Fruit fly (Drosophila melanogaster) whole organism, embryonic: ENCODE measurements around the gene Eip63F-1.
A peak's percentile ranks its signal among the peaks of the same experiment; 100 is the strongest.

ENCODE experiments used
- Ada2b ChIP-seq: fragments of 200-800 bp; sonication (Bioruptor generic); IDR thresholded peaks from 2 replicates; pipeline ENCODE4 v1.3.6; 2022; ENCODE audit warnings: missing biosample characterization, missing genetic modification characterization
- Asciz ChIP-seq: fragments of 200-800 bp; sonication (Bioruptor generic); optimal IDR thresholded peaks from 2 replicates; lab custom pipeline; 2017; ENCODE audit warnings: missing biosample characterization, mild to moderate bottlenecking, missing genetic modification characterization, missing genetic modification reagents
- Atf3 ChIP-seq: fragments of 200-800 bp; sonication (Bioruptor generic); optimal IDR thresholded peaks from 3 replicates; lab custom pipeline; 2016; ENCODE audit warnings: missing biosample characterization, missing genetic modification characterization
- B-H2 ChIP-seq: fragments of 200-800 bp; sonication (Bioruptor generic); optimal IDR thresholded peaks from 2 replicates; lab custom pipeline; 2018; ENCODE audit warnings: missing biosample characterization, mild to moderate bottlenecking, missing genetic modification characterization
- CG10959 ChIP-seq: fragments of 200-800 bp; sonication (Bioruptor generic); IDR thresholded peaks from 2 replicates; pipeline ENCODE4 v1.3.6; 2022; ENCODE audit warnings: missing biosample characterization, missing genetic modification characterization
- CG11085 ChIP-seq: fragments of 200-800 bp; sonication (Bioruptor generic); IDR thresholded peaks from 2 replicates; pipeline ENCODE4 v1.3.6; 2022; ENCODE audit warnings: missing biosample characterization, missing genetic modification characterization
- CG11093 ChIP-seq: fragments of 200-800 bp; sonication (Bioruptor generic); IDR thresholded peaks from 3 replicates; pipeline ENCODE4 v1.3.6; 2022; ENCODE audit warnings: missing biosample characterization, missing genetic modification characterization
- CG12659 ChIP-seq: fragments of 200-800 bp; sonication (Bioruptor generic); optimal IDR thresholded peaks from 3 replicates; lab custom pipeline; 2017; ENCODE audit warnings: mild to moderate bottlenecking, missing biosample characterization, missing genetic modification reagents, missing genetic modification characterization
- CG13296 ChIP-seq: fragments of 200-800 bp; sonication (Bioruptor generic); optimal IDR thresholded peaks from 3 replicates; lab custom pipeline; 2018; ENCODE audit warnings: missing biosample characterization, mild to moderate bottlenecking, missing genetic modification characterization
- CG13624 ChIP-seq: fragments of 200-800 bp; sonication (Bioruptor generic); optimal IDR thresholded peaks from 2 replicates; lab custom pipeline; 2016; ENCODE audit warnings: missing biosample characterization, missing genetic modification characterization
- CG13894 ChIP-seq: fragments of 200-800 bp; sonication (Bioruptor generic); optimal IDR thresholded peaks from 3 replicates; lab custom pipeline; 2018; ENCODE audit warnings: missing biosample characterization, mild to moderate bottlenecking, missing genetic modification characterization, moderate library complexity
- CG14050 ChIP-seq: fragments of 200-800 bp; sonication (Bioruptor generic); IDR thresholded peaks from 3 replicates; pipeline ENCODE4 v1.3.6; 2022; ENCODE audit warnings: missing biosample characterization, missing genetic modification characterization
- CG15269 ChIP-seq: fragments of 200-800 bp; sonication (Bioruptor generic); optimal IDR thresholded peaks from 2 replicates; lab custom pipeline; 2018; ENCODE audit warnings: missing biosample characterization, mild to moderate bottlenecking, missing genetic modification characterization, moderate library complexity
- CG17912 ChIP-seq: fragments of 200-800 bp; sonication (Bioruptor generic); optimal IDR thresholded peaks from 2 replicates; lab custom pipeline; 2018; ENCODE audit warnings: missing biosample characterization, mild to moderate bottlenecking, missing genetic modification characterization
- CG1832 ChIP-seq: fragments of 200-800 bp; sonication (Bioruptor generic); optimal IDR thresholded peaks from 2 replicates; lab custom pipeline; 2017; ENCODE audit warnings: missing biosample characterization, mild to moderate bottlenecking, missing genetic modification characterization, inconsistent platforms
- CG18599 ChIP-seq: fragments of 200-800 bp; sonication (Bioruptor generic); optimal IDR thresholded peaks from 3 replicates; lab custom pipeline; 2017; ENCODE audit warnings: missing biosample characterization, missing genetic modification characterization, mild to moderate bottlenecking, moderate library complexity, missing genetic modification reagents
- CG2199 ChIP-seq: fragments of 200-800 bp; sonication (Bioruptor generic); IDR thresholded peaks from 3 replicates; pipeline ENCODE4 v1.3.6; 2022; ENCODE audit warnings: missing biosample characterization, missing genetic modification characterization
- CG2889 ChIP-seq: fragments of 200-800 bp; sonication (Bioruptor generic); IDR thresholded peaks from 3 replicates; pipeline ENCODE4 v1.3.6; 2022; ENCODE audit warnings: missing biosample characterization, missing genetic modification characterization
- CG31224 ChIP-seq: fragments of 200-800 bp; sonication (Bioruptor generic); IDR thresholded peaks from 2 replicates; pipeline ENCODE4 v1.3.6; 2022; ENCODE audit warnings: missing biosample characterization, missing genetic modification characterization
- CG3995 ChIP-seq: fragments of 200-800 bp; sonication (Bioruptor generic); optimal IDR thresholded peaks from 3 replicates; lab custom pipeline; 2016; ENCODE audit warnings: missing biosample characterization, missing genetic modification characterization
- CG42726 ChIP-seq: fragments of 200-800 bp; sonication (Bioruptor generic); IDR thresholded peaks from 2 replicates; pipeline ENCODE4 v1.3.6; 2022; ENCODE audit warnings: missing biosample characterization, missing genetic modification characterization; ENCODE audit not compliant: partially characterized antibody
- CG4282 ChIP-seq: fragments of 200-800 bp; sonication (Bioruptor generic); optimal IDR thresholded peaks from 2 replicates; lab custom pipeline; 2016; ENCODE audit warnings: missing biosample characterization, missing genetic modification characterization
- CG4617 ChIP-seq: fragments of 200-800 bp; sonication (Bioruptor generic); optimal IDR thresholded peaks from 3 replicates; lab custom pipeline; 2016; ENCODE audit warnings: missing biosample characterization, missing genetic modification characterization, borderline replicate concordance
- CG5245 ChIP-seq: fragments of 200-800 bp; sonication (Bioruptor generic); optimal IDR thresholded peaks from 3 replicates; lab custom pipeline; 2016; ENCODE audit warnings: missing biosample characterization, missing genetic modification characterization
- CG6254 ChIP-seq: fragments of 200-800 bp; sonication (Bioruptor generic); optimal IDR thresholded peaks from 3 replicates; lab custom pipeline; 2017; ENCODE audit warnings: mild to moderate bottlenecking, missing biosample characterization, missing genetic modification reagents, missing genetic modification characterization
- CG6272 ChIP-seq: fragments of 200-800 bp; sonication (Bioruptor generic); IDR thresholded peaks from 2 replicates; pipeline ENCODE4 v1.3.6; 2022; ENCODE audit warnings: missing biosample characterization, missing genetic modification characterization
- CG6765 ChIP-seq: fragments of 200-800 bp; sonication (Bioruptor generic); optimal IDR thresholded peaks from 3 replicates; lab custom pipeline; 2017; ENCODE audit warnings: missing biosample characterization, mild to moderate bottlenecking, missing genetic modification characterization
- CG8359 ChIP-seq: fragments of 200-800 bp; sonication (Bioruptor generic); optimal IDR thresholded peaks from 2 replicates; lab custom pipeline; 2017; ENCODE audit warnings: missing biosample characterization, mild to moderate bottlenecking, missing genetic modification characterization, borderline replicate concordance
- CG9215 ChIP-seq: fragments of 200-800 bp; sonication (Bioruptor generic); IDR thresholded peaks from 2 replicates; pipeline ENCODE4 v1.3.6; 2022; ENCODE audit warnings: missing biosample characterization, missing genetic modification characterization
- Dip3 ChIP-seq: fragments of 200-800 bp; sonication (Bioruptor generic); optimal IDR thresholded peaks from 3 replicates; lab custom pipeline; 2016; ENCODE audit warnings: missing biosample characterization, missing genetic modification characterization
- Doc2 ChIP-seq: fragments of 200-800 bp; sonication (Bioruptor generic); IDR thresholded peaks from 2 replicates; pipeline ENCODE4 v1.3.6; 2022; ENCODE audit warnings: missing biosample characterization, missing genetic modification characterization
- Ets65A ChIP-seq: fragments of 200-800 bp; sonication (Bioruptor generic); peaks from one replicate; lab custom pipeline; 2016; ENCODE audit warnings: missing biosample characterization, missing genetic modification characterization
- Fer2 ChIP-seq: fragments of 200-800 bp; sonication (Bioruptor generic); optimal IDR thresholded peaks from 2 replicates; lab custom pipeline; 2018; ENCODE audit warnings: missing biosample characterization, mild to moderate bottlenecking, missing genetic modification characterization, moderate library complexity
- Hmr ChIP-seq: fragments of 200-800 bp; sonication (Bioruptor generic); optimal IDR thresholded peaks from 3 replicates; lab custom pipeline; 2017; ENCODE audit warnings: mild to moderate bottlenecking, missing biosample characterization, missing genetic modification reagents, missing genetic modification characterization
- Meics ChIP-seq: fragments of 200-800 bp; sonication (Bioruptor generic); optimal IDR thresholded peaks from 2 replicates; lab custom pipeline; 2017; ENCODE audit warnings: missing biosample characterization, mild to moderate bottlenecking, missing genetic modification characterization
- Mes4 ChIP-seq: fragments of 200-800 bp; sonication (Bioruptor generic); optimal IDR thresholded peaks from 2 replicates; lab custom pipeline; 2016; ENCODE audit warnings: missing biosample characterization, missing genetic modification characterization
- Sry-β ChIP-seq: fragments of 200-800 bp; sonication (Bioruptor generic); optimal IDR thresholded peaks from 2 replicates; lab custom pipeline; 2018; ENCODE audit warnings: missing biosample characterization, mild to moderate bottlenecking, missing genetic modification characterization, moderate library complexity
- caup ChIP-seq: fragments of 200-800 bp; sonication (Bioruptor generic); optimal IDR thresholded peaks from 3 replicates; lab custom pipeline; 2017; ENCODE audit warnings: missing biosample characterization, mild to moderate bottlenecking, missing genetic modification characterization, moderate library complexity; ENCODE audit not compliant: severe bottlenecking
- chinmo ChIP-seq: fragments of 200-800 bp; sonication (Bioruptor generic); IDR thresholded peaks from 4 replicates; pipeline ENCODE4 v1.3.6; 2022; ENCODE audit warnings: missing biosample characterization, missing genetic modification characterization; ENCODE audit not compliant: partially characterized antibody
- esg ChIP-seq: fragments of 200-800 bp; sonication (Bioruptor generic); conservative IDR thresholded peaks from 2 replicates; pipeline ENCODE4 v1.3.6; 2022; ENCODE audit warnings: missing biosample characterization, missing genetic modification characterization
- fu2 ChIP-seq: fragments of 200-800 bp; sonication (Bioruptor generic); optimal IDR thresholded peaks from 2 replicates; lab custom pipeline; 2016; ENCODE audit warnings: missing biosample characterization, missing genetic modification characterization
- lab ChIP-seq: fragments of 200-800 bp; sonication (Bioruptor generic); optimal IDR thresholded peaks from 3 replicates; lab custom pipeline; 2017; ENCODE audit warnings: missing biosample characterization, missing genetic modification characterization, mild to moderate bottlenecking, moderate library complexity, missing genetic modification reagents
- nau ChIP-seq: fragments of 200-800 bp; sonication (Bioruptor generic); optimal IDR thresholded peaks from 3 replicates; lab custom pipeline; 2017; ENCODE audit warnings: missing biosample characterization, mild to moderate bottlenecking, missing genetic modification characterization, missing genetic modification reagents
- nom ChIP-seq: fragments of 200-800 bp; sonication (Bioruptor generic); optimal IDR thresholded peaks from 2 replicates; lab custom pipeline; 2017; ENCODE audit warnings: missing biosample characterization, missing genetic modification characterization, mild to moderate bottlenecking, moderate library complexity, missing genetic modification reagents
- odd ChIP-seq: fragments of 200-800 bp; sonication (Bioruptor generic); optimal IDR thresholded peaks from 2 replicates; lab custom pipeline; 2017; ENCODE audit warnings: missing biosample characterization, mild to moderate bottlenecking, missing genetic modification characterization
- p53 ChIP-seq: fragments of 200-800 bp; sonication (Bioruptor generic); optimal IDR thresholded peaks from 2 replicates; lab custom pipeline; 2016; ENCODE audit warnings: missing biosample characterization, missing genetic modification characterization
- pfk ChIP-seq: fragments of 200-800 bp; sonication (Bioruptor generic); optimal IDR thresholded peaks from 2 replicates; lab custom pipeline; 2018; ENCODE audit warnings: missing biosample characterization, mild to moderate bottlenecking, missing genetic modification characterization, moderate library complexity
- pita ChIP-seq: fragments of 200-800 bp; sonication (Bioruptor generic); optimal IDR thresholded peaks from 2 replicates; lab custom pipeline; 2017; ENCODE audit warnings: missing biosample characterization, mild to moderate bottlenecking, missing genetic modification characterization
- vfl ChIP-seq: fragments of 200-800 bp; sonication (Bioruptor generic); optimal IDR thresholded peaks from 2 replicates; lab custom pipeline; 2016; ENCODE audit warnings: missing biosample characterization, missing genetic modification characterization

The Eip63F-1 gene

dm6 chr3L:3942241-3943028 is 7.0 kb upstream of the Eip63F-1 start, which contains the start of the genes CG10863 and CG14982 (continued):
- TF ChIP-seq pita, result no peak
- TF ChIP-seq CG11093 (GFP tag; lab: Robert Waterston, UW), result no peak
- TF ChIP-seq nau (GFP tag; lab: Kevin White, UChicago), result no peak
- peak; percentile 85 for TF ChIP-seq pfk
- TF ChIP-seq vfl, result no peak
- TF ChIP-seq CG4617 (GFP tag; lab: Kevin White, UChicago), result no peak
- TF ChIP-seq Hmr (GFP tag; lab: Kevin White, UChicago), result peak; percentile 5
- peak; percentile 7 for TF ChIP-seq CG13296 (GFP tag; lab: Kevin White, UChicago)
- no peak for TF ChIP-seq CG9215 (GFP tag; lab: Robert Waterston, UW)
- TF ChIP-seq esg, result no peak
- peak; percentile 52 for TF ChIP-seq Ets65A (GFP tag; lab: Kevin White, UChicago)
- TF ChIP-seq B-H2 (GFP tag; lab: Kevin White, UChicago), result peak; percentile 35
- TF ChIP-seq Ada2b (GFP tag; lab: Robert Waterston, UW), result no peak
- TF ChIP-seq Mes4 (GFP tag; lab: Kevin White, UChicago), result no peak
- TF ChIP-seq CG18599 (GFP tag; lab: Kevin White, UChicago), result peak; percentile 51
- TF ChIP-seq CG5245, result no peak
- no peak for TF ChIP-seq CG11085 (GFP tag; lab: Robert Waterston, UW)
- TF ChIP-seq CG8359, result no peak
- TF ChIP-seq Sry-β (GFP tag; lab: Kevin White, UChicago), result no peak
- no peak for TF ChIP-seq Fer2 (tag; lab: Kevin White, UChicago)
- TF ChIP-seq Meics, result no peak
- TF ChIP-seq CG10959 (GFP tag; lab: Robert Waterston, UW), result no peak
- no peak for TF ChIP-seq p53 (GFP tag; lab: Kevin White, UChicago)
- no peak for TF ChIP-seq CG3995
- TF ChIP-seq Asciz, result no peak
- TF ChIP-seq CG6765 (GFP tag; lab: Kevin White, UChicago), result no peak
- TF ChIP-seq caup (GFP tag; lab: Kevin White, UChicago), result peak; percentile 9
- no peak for TF ChIP-seq nom
- peak; percentile 3 for TF ChIP-seq CG12659
- no peak for TF ChIP-seq Atf3 (GFP tag; lab: Kevin White, UChicago)
- no peak for TF ChIP-seq CG4282
- peak; percentile 50; the same call in 1 of the 4 replicates for TF ChIP-seq chinmo (GFP tag; lab: Robert Waterston, UW)
- no peak for TF ChIP-seq CG13624 (GFP tag; lab: Kevin White, UChicago)
- no peak for TF ChIP-seq Dip3 (GFP tag; lab: Kevin White, UChicago)
- no peak for TF ChIP-seq Doc2 (GFP tag; lab: Robert Waterston, UW)
- no peak for TF ChIP-seq CG6254 (GFP tag; lab: Kevin White, UChicago)
- TF ChIP-seq CG31224 (GFP tag; lab: Robert Waterston, UW), result no peak
- TF ChIP-seq CG1832 (GFP tag; lab: Kevin White, UChicago), result no peak
- TF ChIP-seq CG13894 (tag; lab: Kevin White, UChicago), result peak; percentile 0
- peak; percentile 28 for TF ChIP-seq CG15269 (tag; lab: Kevin White, UChicago)
- TF ChIP-seq odd (GFP tag; lab: Kevin White, UChicago), result no peak
- no peak for TF ChIP-seq CG2889 (GFP tag; lab: Robert Waterston, UW)
- TF ChIP-seq CG42726, result no peak
- TF ChIP-seq fu2 (GFP tag; lab: Kevin White, UChicago), result no peak
- no peak for TF ChIP-seq CG14050 (GFP tag; lab: Robert Waterston, UW)
- TF ChIP-seq CG2199 (GFP tag; lab: Robert Waterston, UW), result no peak
- no peak for TF ChIP-seq CG17912 (GFP tag; lab: Kevin White, UChicago)
- no peak for TF ChIP-seq CG6272 (GFP tag; lab: Robert Waterston, UW)
- peak; percentile 43 for TF ChIP-seq lab
